Fruit fly (Drosophila melanogaster): ENCODE measurements around the gene Mst57Da.

DNA sequence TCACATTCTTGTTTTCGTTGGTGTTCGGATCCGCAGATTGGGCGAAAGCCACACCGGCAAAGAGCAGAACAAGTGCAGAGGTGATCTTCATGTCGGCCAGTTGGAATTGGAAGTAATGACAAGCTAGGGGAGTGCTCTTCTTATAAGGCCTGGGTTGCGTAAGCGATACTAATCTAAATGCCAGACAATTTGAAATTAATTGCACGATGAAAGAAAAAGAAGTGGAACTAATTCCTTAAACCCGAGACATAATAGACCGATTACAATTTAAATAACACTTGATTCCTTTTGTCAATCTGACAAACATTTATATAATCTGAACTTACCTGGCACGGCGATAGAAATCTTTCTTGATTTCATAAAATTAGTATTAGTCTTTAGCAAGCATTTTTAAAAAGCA, 885 bp downstream of the Mst57Da start, which contains the start of gene Mst57Db:
- no peak for TF ChIP-seq CTCF (optimal IDR thresholded peaks at IDR 0.05)
- no peak for TF ChIP-seq CG8478 (optimal IDR thresholded peaks at IDR 0.05)

Data from S2 (cell line).